Worm (Caenorhabditis elegans) whole organism, L4/young adult: ENCODE measurements around the gene Y7A5A.3.

Source experiments
- W03F9.2 ChIP-seq: fragments of 150-350 bp; optimal IDR thresholded peaks from 2 replicates; lab custom pipeline; 2014; ENCODE audit warnings: missing biosample characterization, missing genetic modification characterization
- dao-5 ChIP-seq: sonication (generic microtip); optimal IDR thresholded peaks from 2 replicates; lab custom pipeline; 2016; ENCODE audit warnings: missing genotype, missing genetic modification characterization, moderate library complexity, missing compliant biosample characterization
- him-1 ChIP-seq: sonication (generic microtip); optimal IDR thresholded peaks from 2 replicates; lab custom pipeline; 2016; ENCODE audit warnings: missing genotype, missing genetic modification reagents, missing genetic modification characterization, missing compliant biosample characterization

DNA sequence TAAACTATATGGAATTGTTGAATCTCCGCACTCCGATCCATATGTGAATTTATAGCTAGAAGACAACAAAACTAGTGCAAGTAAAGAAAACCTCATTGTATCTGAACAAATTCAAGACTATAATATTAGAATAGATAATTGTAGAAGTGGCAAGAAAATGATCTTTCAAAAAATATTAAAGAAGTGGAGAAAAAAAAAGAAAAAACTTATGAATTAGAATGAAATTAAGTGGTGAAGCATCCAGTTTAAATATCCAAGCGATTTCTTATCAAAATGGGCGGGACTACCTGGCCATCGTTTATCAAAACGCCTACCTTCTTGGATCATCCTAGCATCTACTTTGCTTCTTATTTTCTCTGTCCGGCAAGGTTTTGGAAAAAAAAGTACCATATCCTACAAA lies 27.3 kb downstream of the Y7A5A.3 start, which contains the start of gene wrt-4:
- no peak for TF ChIP-seq dao-5 (tag; lab: Kevin White, UChicago)
- TF ChIP-seq W03F9.2 = no peak
- TF ChIP-seq him-1 (tag; lab: Kevin White, UChicago) = no peak
